Fruit fly (Drosophila melanogaster): ENCODE results near the gene nrv1.
A peak's percentile ranks its signal among the peaks of the same experiment; 100 is the strongest.

The nrv1 gene

dm6 chr2L:6784235-6784634, 2.4 kb downstream of the nrv1 start:
- no peak for TF ChIP-seq dl (GFP tag; optimal IDR thresholded peaks at IDR 0.05; ENCODE audit: insufficient read depth in 1 of 2, partially characterized antibody in 2 of 2)

dm6 chr2L:6783395-6783794, 3.3 kb downstream of the nrv1 start:
- no peak for TF ChIP-seq Sp1 (GFP tag; optimal IDR thresholded peaks at IDR 0.05)
- no peak for TF ChIP-seq dl (GFP tag; optimal IDR thresholded peaks at IDR 0.05; ENCODE audit: insufficient read depth in 1 of 2, partially characterized antibody in 2 of 2)
- no peak for TF ChIP-seq pan (optimal IDR thresholded peaks at IDR 0.05)
- TF ChIP-seq GATAd (GFP tag; optimal IDR thresholded peaks at IDR 0.05) = no peak
- no peak for TF ChIP-seq brk (GFP tag; optimal IDR thresholded peaks at IDR 0.05)
- TF ChIP-seq Myc (optimal IDR thresholded peaks at IDR 0.05) = peak; percentile 0
- TF ChIP-seq CrebA (GFP tag; optimal IDR thresholded peaks at IDR 0.05; ENCODE audit: borderline replicate concordance) = no peak
- TF ChIP-seq Rel (GFP tag; optimal IDR thresholded peaks at IDR 0.05) = no peak
- TF ChIP-seq Rel (tag; optimal IDR thresholded peaks at IDR 0.05) = peak; percentile 97

dm6 chr2L:6774853-6775252, 11.8 kb downstream of the nrv1 start:
- TF ChIP-seq woc (GFP tag; optimal IDR thresholded peaks at IDR 0.05) (no peak), CrebA (GFP tag; optimal IDR thresholded peaks at IDR 0.05; ENCODE audit: borderline replicate concordance) (no peak), N (GFP tag; optimal IDR thresholded peaks at IDR 0.05) (no peak), Mio (GFP tag; optimal IDR thresholded peaks at IDR 0.05) (no peak), Sp1 (GFP tag; optimal IDR thresholded peaks at IDR 0.05) (no peak), Dif (GFP tag; optimal IDR thresholded peaks at IDR 0.05; ENCODE audit: partially characterized antibody) (no peak), Dfd (GFP tag; optimal IDR thresholded peaks at IDR 0.05) (no peak), ey (GFP tag; optimal IDR thresholded peaks at IDR 0.05) (no peak), tai (GFP tag; optimal IDR thresholded peaks at IDR 0.05) (no peak)

dm6 chr2L:6773645-6774044, 13.0 kb downstream of the nrv1 start, which contains the start of gene CG17378:
TSS of gene CG17378 (plus strand) at chr2L:6774041.
- TF ChIP-seq woc (GFP tag; optimal IDR thresholded peaks at IDR 0.05) = no peak
- TF ChIP-seq CrebA (GFP tag; optimal IDR thresholded peaks at IDR 0.05; ENCODE audit: borderline replicate concordance) = no peak
- no peak for TF ChIP-seq Dif (GFP tag; optimal IDR thresholded peaks at IDR 0.05; ENCODE audit: partially characterized antibody)
- peak; percentile 39 for TF ChIP-seq fru (GFP tag; optimal IDR thresholded peaks at IDR 0.05)

dm6 chr2L:6772655-6773054, 14.0 kb downstream of the nrv1 start, which contains the start of gene LUBEL:
TSS of gene LUBEL (minus strand) at chr2L:6772755.
- TF ChIP-seq Hr83 (GFP tag; optimal IDR thresholded peaks at IDR 0.05; ENCODE audit: poor library complexity, severe bottlenecking) (no peak), CG9705 (GFP tag; optimal IDR thresholded peaks at IDR 0.05) (no peak), Jra (GFP tag; optimal IDR thresholded peaks at IDR 0.05) (no peak)

dm6 chr2L:6759528-6759927, 27.1 kb downstream of the nrv1 start, which contains the start of gene CG11322:
TSS of gene CG11322 (minus strand) at chr2L:6759628.
- TF ChIP-seq GATAd (GFP tag; optimal IDR thresholded peaks at IDR 0.05) (no peak), rgr (GFP tag; optimal IDR thresholded peaks at IDR 0.05) (no peak)

dm6 chr2L:6751037-6751436, 35.6 kb downstream of the nrv1 start:
- no peak for TF ChIP-seq tai (GFP tag; optimal IDR thresholded peaks at IDR 0.05)
- TF ChIP-seq Hr78 (GFP tag; optimal IDR thresholded peaks at IDR 0.05) = no peak
- TF ChIP-seq sage (GFP tag; optimal IDR thresholded peaks at IDR 0.05) = no peak
- no peak for TF ChIP-seq Mio (GFP tag; optimal IDR thresholded peaks at IDR 0.05)
- TF ChIP-seq Hr83 (GFP tag; optimal IDR thresholded peaks at IDR 0.05; ENCODE audit: poor library complexity, severe bottlenecking) = no peak
- no peak for TF ChIP-seq N (GFP tag; optimal IDR thresholded peaks at IDR 0.05)
- no peak for TF ChIP-seq psq (GFP tag; optimal IDR thresholded peaks at IDR 0.05)
- no peak for TF ChIP-seq Hnf4 (GFP tag; optimal IDR thresholded peaks at IDR 0.05)
- TF ChIP-seq br (GFP tag; optimal IDR thresholded peaks at IDR 0.05) = no peak
- no peak for TF ChIP-seq CG9705 (GFP tag; optimal IDR thresholded peaks at IDR 0.05)
- no peak for TF ChIP-seq Sp1 (GFP tag; optimal IDR thresholded peaks at IDR 0.05)
- TF ChIP-seq Dfd (GFP tag; optimal IDR thresholded peaks at IDR 0.05) = no peak
- TF ChIP-seq foxo (GFP tag; optimal IDR thresholded peaks at IDR 0.05) = no peak
- no peak for TF ChIP-seq pan (optimal IDR thresholded peaks at IDR 0.05)
- TF ChIP-seq lola (GFP tag; optimal IDR thresholded peaks at IDR 0.05) = no peak
- no peak for TF ChIP-seq dsf (GFP tag; optimal IDR thresholded peaks at IDR 0.05; ENCODE audit: borderline replicate concordance)
